Worm (Caenorhabditis elegans) whole organism, late embryonic: Measurements from ENCODE around the gene K09B11.4.

ENCODE experiments used
- ceh-6 ChIP-seq: fragments of 200-800 bp; sonication (Bioruptor generic); optimal IDR thresholded peaks from 2 replicates; lab custom pipeline; 2018; ENCODE audit warnings: mild to moderate bottlenecking, missing genetic modification characterization, missing compliant biosample characterization
- ceh-9 ChIP-seq: sonication (generic microtip); optimal IDR thresholded peaks from 2 replicates; lab custom pipeline; 2016; ENCODE audit warnings: mild to moderate bottlenecking, missing genetic modification characterization, inconsistent platforms, missing compliant biosample characterization
- hlh-6 ChIP-seq: sonication (generic microtip); optimal IDR thresholded peaks from 2 replicates; lab custom pipeline; 2016; ENCODE audit warnings: missing genotype, missing genetic modification characterization, missing compliant biosample characterization
- madf-2 ChIP-seq: sonication (generic microtip); optimal IDR thresholded peaks from 2 replicates; lab custom pipeline; 2017; ENCODE audit warnings: missing genetic modification characterization, missing compliant biosample characterization
- pha-4 ChIP-seq: fragments of 150-350 bp; optimal IDR thresholded peaks from 2 replicates; lab custom pipeline; 2018; ENCODE audit warnings: missing biosample characterization, missing genetic modification reagents, missing genetic modification characterization
- pros-1 ChIP-seq: fragments of 150-350 bp; optimal IDR thresholded peaks from 2 replicates; lab custom pipeline; 2014; ENCODE audit warnings: missing biosample characterization, missing genetic modification reagents, missing genetic modification characterization
- tbx-2 ChIP-seq: sonication (generic microtip); optimal IDR thresholded peaks from 2 replicates; lab custom pipeline; 2016; ENCODE audit warnings: missing genetic modification characterization, missing compliant biosample characterization
- unc-42 ChIP-seq: sonication (generic microtip); optimal IDR thresholded peaks from 2 replicates; lab custom pipeline; 2016; ENCODE audit warnings: missing genotype, missing genetic modification characterization, missing compliant biosample characterization

DNA sequence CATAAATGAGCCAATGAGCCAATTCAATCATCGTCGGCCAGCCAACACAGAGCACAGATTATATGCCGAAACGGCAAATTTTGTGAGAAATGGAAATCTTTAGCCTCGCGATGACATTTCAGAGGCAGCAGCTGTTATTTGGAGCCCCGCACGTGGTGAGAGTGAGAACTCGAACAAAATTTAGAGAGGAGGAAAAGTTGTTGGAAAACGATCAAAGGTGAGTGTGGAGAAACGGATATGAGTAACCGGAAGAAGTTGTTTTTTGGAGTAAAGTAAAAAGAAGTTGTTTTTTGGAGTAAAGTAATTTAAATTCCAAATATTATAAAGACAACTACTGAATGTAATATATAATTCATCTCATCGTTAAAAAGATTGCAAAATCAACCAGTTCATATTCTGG lies 30.6 kb upstream of the K09B11.4 start, which contains the start of gene Y62E10A.13:
- TF ChIP-seq pha-4: no peak
- TF ChIP-seq unc-42 (tag; lab: Kevin White, UChicago): no peak
- TF ChIP-seq tbx-2 (tag; lab: Kevin White, UChicago): no peak
- no peak for TF ChIP-seq madf-2 (tag; lab: Kevin White, UChicago)
- no peak for TF ChIP-seq hlh-6
- TF ChIP-seq ceh-9 (tag; lab: Kevin White, UChicago): no peak
- no peak for TF ChIP-seq pros-1 (tag; lab: Kevin White, UChicago)
- no peak for TF ChIP-seq ceh-6 (GFP tag; lab: Kevin White, UChicago)
